Fruit fly (Drosophila melanogaster) whole organism, prepupa: Measurements from ENCODE around the gene sick.

ENCODE experiments used
- Blimp-1 ChIP-seq: fragments of 200-800 bp; sonication (Bioruptor generic); optimal IDR thresholded peaks from 3 replicates; lab custom pipeline; 2017; ENCODE audit warnings: missing biosample characterization, missing genetic modification characterization, mild to moderate bottlenecking, moderate library complexity, missing genetic modification reagents
- CG10631 ChIP-seq: fragments of 200-800 bp; sonication (Bioruptor generic); optimal IDR thresholded peaks from 2 replicates; lab custom pipeline; 2016; ENCODE audit warnings: missing biosample characterization, missing genetic modification characterization
- CG10669 ChIP-seq: fragments of 200-800 bp; sonication (Bioruptor generic); optimal IDR thresholded peaks from 3 replicates; lab custom pipeline; 2018; ENCODE audit warnings: missing biosample characterization, mild to moderate bottlenecking, missing genetic modification characterization, moderate library complexity
- CG11762 ChIP-seq: fragments of 200-800 bp; sonication (Bioruptor generic); optimal IDR thresholded peaks from 3 replicates; lab custom pipeline; 2016; ENCODE audit warnings: missing biosample characterization, missing genetic modification characterization; ENCODE audit not compliant: insufficient read depth
- CG1621 ChIP-seq: fragments of 200-800 bp; sonication (Bioruptor generic); optimal IDR thresholded peaks from 3 replicates; lab custom pipeline; 2018; ENCODE audit warnings: missing biosample characterization, mild to moderate bottlenecking, missing genetic modification characterization
- CG3032 ChIP-seq: fragments of 200-800 bp; optimal IDR thresholded peaks from 2 replicates; lab custom pipeline; 2019; ENCODE audit warnings: missing biosample characterization, mild to moderate bottlenecking, missing genetic modification characterization, moderate library complexity
- CG32006 ChIP-seq: fragments of 200-800 bp; sonication (Bioruptor generic); optimal IDR thresholded peaks from 3 replicates; lab custom pipeline; 2017; ENCODE audit warnings: missing biosample characterization, mild to moderate bottlenecking, missing genetic modification characterization
- CG34406 ChIP-seq: fragments of 200-800 bp; sonication (Bioruptor generic); optimal IDR thresholded peaks from 3 replicates; lab custom pipeline; 2016; ENCODE audit warnings: missing biosample characterization, missing genetic modification characterization
- CG3919 ChIP-seq: fragments of 200-800 bp; sonication (Bioruptor generic); optimal IDR thresholded peaks from 3 replicates; lab custom pipeline; 2016; ENCODE audit warnings: missing biosample characterization, missing genetic modification characterization
- CG4318 ChIP-seq: fragments of 200-800 bp; sonication (Bioruptor generic); optimal IDR thresholded peaks from 3 replicates; lab custom pipeline; 2017; ENCODE audit warnings: missing biosample characterization, mild to moderate bottlenecking, missing genetic modification characterization
- CG7368 ChIP-seq: fragments of 200-800 bp; sonication (Bioruptor generic); optimal IDR thresholded peaks from 3 replicates; lab custom pipeline; 2016; ENCODE audit warnings: missing biosample characterization, missing genetic modification characterization
- CG8119 ChIP-seq: fragments of 200-800 bp; sonication (Bioruptor generic); IDR thresholded peaks from 3 replicates; pipeline ENCODE4 v1.3.6; 2022; ENCODE audit warnings: missing biosample characterization, missing genetic modification characterization
- Eip78C ChIP-seq: fragments of 200-800 bp; sonication (Bioruptor generic); peaks from one replicate; lab custom pipeline; 2016; ENCODE audit warnings: missing biosample characterization, missing genetic modification characterization
- Eip93F ChIP-seq: fragments of 200-800 bp; sonication (Bioruptor generic); optimal IDR thresholded peaks from 2 replicates; lab custom pipeline; 2016; ENCODE audit warnings: missing biosample characterization, mild to moderate bottlenecking, missing genetic modification characterization
- Ets21C ChIP-seq: fragments of 200-800 bp; sonication (Bioruptor generic); optimal IDR thresholded peaks from 3 replicates; lab custom pipeline; 2016; ENCODE audit warnings: missing biosample characterization, missing genetic modification characterization
- Gug ChIP-seq: fragments of 200-800 bp; sonication (Bioruptor generic); IDR thresholded peaks from 2 replicates; pipeline ENCODE4 v1.3.6; 2022; ENCODE audit warnings: missing biosample characterization, missing genetic modification characterization
- Hr39 ChIP-seq: fragments of 200-800 bp; sonication (Bioruptor generic); optimal IDR thresholded peaks from 2 replicates; lab custom pipeline; 2016; ENCODE audit warnings: missing biosample characterization, missing genetic modification characterization
- Hr4 ChIP-seq: fragments of 200-800 bp; sonication (Bioruptor generic); optimal IDR thresholded peaks from 3 replicates; lab custom pipeline; 2016; ENCODE audit warnings: missing biosample characterization, missing genetic modification characterization
- Lpt ChIP-seq: fragments of 200-800 bp; sonication (Bioruptor generic); optimal IDR thresholded peaks from 3 replicates; lab custom pipeline; 2016; ENCODE audit warnings: missing biosample characterization, missing genetic modification characterization
- OdsH ChIP-seq: fragments of 200-800 bp; sonication (Bioruptor generic); optimal IDR thresholded peaks from 3 replicates; lab custom pipeline; 2016; ENCODE audit warnings: missing biosample characterization, missing genetic modification characterization
- Smox ChIP-seq: fragments of 200-800 bp; sonication (Bioruptor generic); optimal IDR thresholded peaks from 3 replicates; lab custom pipeline; 2016; ENCODE audit warnings: missing biosample characterization, missing genetic modification characterization
- Sox102F ChIP-seq: fragments of 200-800 bp; sonication (Bioruptor generic); optimal IDR thresholded peaks from 2 replicates; lab custom pipeline; 2016; ENCODE audit warnings: missing biosample characterization, mild to moderate bottlenecking, missing genetic modification characterization
- achi ChIP-seq: fragments of 200-800 bp; sonication (Bioruptor generic); optimal IDR thresholded peaks from 3 replicates; lab custom pipeline; 2016; ENCODE audit warnings: missing biosample characterization, missing genetic modification characterization
- dac ChIP-seq: fragments of 200-800 bp; sonication (Bioruptor generic); optimal IDR thresholded peaks from 2 replicates; lab custom pipeline; 2017; ENCODE audit warnings: missing biosample characterization, mild to moderate bottlenecking, missing genetic modification characterization
- dsx ChIP-seq: fragments of 200-800 bp; optimal IDR thresholded peaks from 3 replicates; lab custom pipeline; 2019; ENCODE audit warnings: missing biosample characterization, mild to moderate bottlenecking, missing genetic modification characterization, moderate library complexity; ENCODE audit not compliant: poor library complexity, severe bottlenecking
- eg ChIP-seq: fragments of 200-800 bp; sonication (Bioruptor generic); IDR thresholded peaks from 3 replicates; pipeline ENCODE4 v1.3.6; 2022; ENCODE audit warnings: missing biosample characterization, missing genetic modification characterization
- fkh ChIP-seq: fragments of 200-800 bp; sonication (Bioruptor generic); optimal IDR thresholded peaks from 3 replicates; lab custom pipeline; 2017; ENCODE audit warnings: missing biosample characterization, mild to moderate bottlenecking, missing genetic modification characterization, moderate library complexity
- net ChIP-seq: fragments of 200-800 bp; sonication (Bioruptor generic); optimal IDR thresholded peaks from 3 replicates; lab custom pipeline; 2016; ENCODE audit warnings: missing biosample characterization, missing genetic modification characterization
- pdm3 ChIP-seq: fragments of 200-800 bp; sonication (Bioruptor generic); optimal IDR thresholded peaks from 3 replicates; lab custom pipeline; 2016; ENCODE audit warnings: missing biosample characterization, missing genetic modification characterization
- salr ChIP-seq, 2 experiments: fragments of 200-800 bp; sonication (Bioruptor generic); optimal IDR thresholded peaks; 3 replicates each; lab custom pipeline; 2016 to 2018; ENCODE audit warnings: missing biosample characterization in 2 of 2, missing genetic modification characterization in 2 of 2, mild to moderate bottlenecking in 1 of 2
- svp ChIP-seq: fragments of 200-800 bp; sonication (Bioruptor generic); peaks from one replicate; lab custom pipeline; 2016; ENCODE audit warnings: missing biosample characterization, missing genetic modification characterization
- topi ChIP-seq: fragments of 200-800 bp; sonication (Bioruptor generic); optimal IDR thresholded peaks from 3 replicates; lab custom pipeline; 2016; ENCODE audit warnings: missing biosample characterization, missing genetic modification characterization
- vri ChIP-seq: fragments of 200-800 bp; sonication (Bioruptor generic); optimal IDR thresholded peaks from 3 replicates; lab custom pipeline; 2016; ENCODE audit warnings: missing biosample characterization, mild to moderate bottlenecking, missing genetic modification characterization

sick gene

DNA sequence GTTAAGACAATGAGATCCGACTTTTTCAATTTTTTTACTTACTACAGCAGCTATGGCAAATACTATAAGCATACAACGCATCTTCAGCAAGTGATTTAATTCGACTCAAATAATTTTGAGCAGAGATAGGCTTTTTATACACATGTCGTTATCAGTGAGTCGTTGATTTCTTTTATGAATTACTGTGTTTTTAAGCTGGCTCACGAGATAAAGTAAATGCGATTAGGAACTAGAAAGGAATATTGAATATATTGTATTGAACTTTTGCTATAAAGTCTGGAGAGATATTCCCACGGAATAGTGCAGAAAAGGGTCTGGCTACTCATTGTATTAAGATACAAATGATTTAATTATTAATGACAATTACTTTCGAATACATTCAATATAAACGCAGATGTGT is 18.3 kb downstream of the sick start, which contains the start of gene CG13962:
Gene CG13962 (minus strand): TSS at position 101 of the 400 bp plus-strand sequence.
- TF ChIP-seq Hr39 (GFP tag; lab: Kevin White, UChicago), result no peak
- TF ChIP-seq Sox102F (GFP tag; lab: Kevin White, UChicago), result no peak
- no peak for TF ChIP-seq CG1621 (tag; lab: Kevin White, UChicago)
- TF ChIP-seq CG4318 (GFP tag; lab: Kevin White, UChicago), result no peak
- TF ChIP-seq vri, result no peak
- TF ChIP-seq Blimp-1 (GFP tag; lab: Kevin White, UChicago), result no peak

DNA sequence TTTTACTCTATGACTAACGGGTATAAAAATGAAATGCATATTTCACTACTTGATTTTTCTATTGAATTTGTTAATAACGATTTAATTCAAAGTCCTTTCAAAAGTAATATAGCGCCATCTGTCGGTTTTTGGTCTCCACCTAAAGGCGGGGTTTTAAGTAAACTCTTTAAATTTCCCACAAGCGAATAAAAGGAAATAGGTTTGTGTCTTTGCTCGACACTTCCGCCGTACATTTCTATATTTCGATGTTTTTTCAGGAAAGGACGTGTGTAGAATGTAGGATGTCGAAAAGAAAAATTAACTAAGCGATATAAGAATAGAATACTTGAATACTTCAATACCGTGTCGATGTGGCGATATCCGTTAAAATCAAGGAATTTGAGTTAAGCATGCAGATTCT is 21.0 kb downstream of the sick start:
- TF ChIP-seq pdm3 (GFP tag; lab: Kevin White, UChicago) (no peak), CG1621 (tag; lab: Kevin White, UChicago) (peak; percentile 96)
- TF ChIP-seq, all 60 proteins: peak for 1

DNA sequence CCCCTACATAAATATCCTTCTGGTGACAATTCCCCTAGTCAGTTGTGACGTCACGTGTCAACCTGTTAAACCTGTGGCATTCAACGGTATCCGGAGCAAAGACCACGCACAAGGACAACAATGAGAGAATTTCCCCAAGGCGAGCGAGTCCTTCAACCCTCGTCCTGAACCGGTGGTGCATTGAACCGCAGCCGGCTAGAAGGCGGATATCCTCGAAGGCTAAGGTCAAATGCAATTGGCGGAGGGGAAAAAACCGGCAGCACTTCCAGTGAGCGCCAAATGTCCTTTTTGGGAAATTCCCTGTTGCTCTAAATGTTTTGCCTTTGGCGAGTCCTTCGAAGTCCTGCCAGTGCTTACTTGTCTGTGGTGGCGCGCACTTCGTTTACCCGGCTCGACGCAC is 23.7 kb downstream of the sick start:
- no peak for TF ChIP-seq CG10631
- TF ChIP-seq eg (GFP tag; lab: Robert Waterston, UW), result no peak
- no peak for TF ChIP-seq CG7368 (GFP tag; lab: Kevin White, UChicago)
- no peak for TF ChIP-seq Eip78C (GFP tag; lab: Kevin White, UChicago)
- no peak for TF ChIP-seq CG11762 (GFP tag; lab: Kevin White, UChicago)
- no peak for TF ChIP-seq dsx (GFP tag; lab: Kevin White, UChicago)
- no peak for TF ChIP-seq svp (GFP tag; lab: Kevin White, UChicago)

dm6 chr2L:19824290-19824689 is 28.1 kb downstream of the sick start:
- TF ChIP-seq CG34406 (GFP tag; lab: Kevin White, UChicago) (no peak), OdsH (GFP tag; lab: Kevin White, UChicago) (no peak), CG3919 (GFP tag; lab: Kevin White, UChicago) (no peak), CG32006 (GFP tag; lab: Kevin White, UChicago) (no peak), Smox (no peak), net (GFP tag; lab: Kevin White, UChicago) (no peak), CG7368 (GFP tag; lab: Kevin White, UChicago) (no peak), Hr4 (GFP tag; lab: Kevin White, UChicago) (no peak), CG10669 (no peak), salr (GFP tag; optimal IDR thresholded peaks at IDR 0.05; lab: Kevin White, UChicago) (no peak), eg (GFP tag; lab: Robert Waterston, UW) (no peak), achi (GFP tag; lab: Kevin White, UChicago) (no peak), CG1621 (tag; lab: Kevin White, UChicago) (no peak), Hr39 (GFP tag; lab: Kevin White, UChicago) (no peak), dac (no peak), CG11762 (GFP tag; lab: Kevin White, UChicago) (no peak), Gug (GFP tag; lab: Robert Waterston, UW) (no peak), Sox102F (GFP tag; lab: Kevin White, UChicago) (no peak)

dm6 chr2L:19829353-19829752 is 33.2 kb downstream of the sick start:
- TF ChIP-seq salr (GFP tag; optimal IDR thresholded peaks at IDR 0.05; lab: Kevin White, UChicago), result no peak
- no peak for TF ChIP-seq OdsH (GFP tag; lab: Kevin White, UChicago)
- TF ChIP-seq CG3032 (tag; lab: Kevin White, UChicago), result no peak
- TF ChIP-seq pdm3 (GFP tag; lab: Kevin White, UChicago), result no peak
- TF ChIP-seq Gug (GFP tag; lab: Robert Waterston, UW), result no peak
- no peak for TF ChIP-seq Lpt (GFP tag; lab: Kevin White, UChicago)
- no peak for TF ChIP-seq eg (GFP tag; lab: Robert Waterston, UW)
- no peak for TF ChIP-seq Ets21C
- TF ChIP-seq topi (GFP tag; lab: Kevin White, UChicago), result no peak
- no peak for TF ChIP-seq fkh (GFP tag; lab: Kevin White, UChicago)
- TF ChIP-seq Blimp-1 (GFP tag; lab: Kevin White, UChicago), result no peak
- no peak for TF ChIP-seq vri
- no peak for TF ChIP-seq CG8119
- no peak for TF ChIP-seq Eip93F
